Worm (Caenorhabditis elegans) whole organism, L2 larva: Measurements from ENCODE around the gene sna-3.

Experiments used
- C34F6.9 ChIP-seq: fragments of 150-350 bp; optimal IDR thresholded peaks from 2 replicates; lab custom pipeline; 2014; ENCODE audit warnings: missing biosample characterization, missing genetic modification characterization
- ama-1 ChIP-seq: fragments of 150-350 bp; optimal IDR thresholded peaks from 2 replicates; lab custom pipeline; 2018; ENCODE audit warnings: inconsistent platforms
- blmp-1 ChIP-seq: sonication (generic microtip); optimal IDR thresholded peaks from 2 replicates; lab custom pipeline; 2017; ENCODE audit warnings: missing genetic modification characterization, mild to moderate bottlenecking, missing compliant biosample characterization, antibody characterized with exemption, moderate library complexity; ENCODE audit not compliant: insufficient read depth
- ceh-82 ChIP-seq: fragments of 150-350 bp; optimal IDR thresholded peaks from 2 replicates; lab custom pipeline; 2014; ENCODE audit warnings: missing biosample characterization, missing genetic modification characterization
- elt-3 ChIP-seq: sonication (generic microtip); optimal IDR thresholded peaks from 2 replicates; lab custom pipeline; 2017; ENCODE audit warnings: missing biosample characterization, missing genetic modification characterization
- nhr-11 ChIP-seq: fragments of 150-350 bp; optimal IDR thresholded peaks from 2 replicates; lab custom pipeline; 2014; ENCODE audit warnings: missing biosample characterization, missing genetic modification characterization
- nhr-237 ChIP-seq: fragments of 150-350 bp; optimal IDR thresholded peaks from 2 replicates; lab custom pipeline; 2014; ENCODE audit warnings: missing biosample characterization, missing genetic modification characterization
- sma-3 ChIP-seq: sonication (generic microtip); optimal IDR thresholded peaks from 2 replicates; lab custom pipeline; 2016; ENCODE audit warnings: missing genetic modification reagents, missing genetic modification characterization, missing compliant biosample characterization
- unc-62 ChIP-seq: fragments of 150-350 bp; optimal IDR thresholded peaks from 2 replicates; lab custom pipeline; 2014; ENCODE audit warnings: missing biosample characterization, missing genetic modification reagents, missing genetic modification characterization
- ztf-11 ChIP-seq: sonication (generic microtip); optimal IDR thresholded peaks from 2 replicates; lab custom pipeline; 2017; ENCODE audit warnings: missing biosample characterization, missing genetic modification characterization

DNA sequence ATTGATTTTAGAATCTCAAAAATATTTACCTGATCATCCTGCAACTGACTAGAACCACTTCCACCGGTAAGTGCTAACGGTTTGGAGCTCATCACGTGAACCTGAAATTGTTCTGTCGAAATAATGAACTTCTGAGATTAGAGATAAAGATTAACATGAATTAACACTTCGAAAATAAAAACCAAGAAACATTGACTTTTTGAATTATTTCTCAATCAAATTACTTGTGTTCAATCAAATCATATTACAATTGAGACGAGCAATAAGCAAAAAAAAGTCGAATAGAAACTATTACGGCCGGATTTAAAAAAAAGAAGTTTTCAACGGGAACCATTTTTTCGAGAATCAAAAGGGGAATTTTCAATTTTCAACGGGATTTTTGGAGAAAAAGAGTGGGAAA lies 39.7 kb upstream of the sna-3 start, which contains the start of gene bcas-2:
- TF ChIP-seq ztf-11 (tag; lab: Kevin White, UChicago) = no peak
- TF ChIP-seq ceh-82 = no peak
- no peak for TF ChIP-seq ama-1 (lab: Kevin White, UChicago)
- no peak for TF ChIP-seq unc-62
- no peak for TF ChIP-seq blmp-1 (tag; lab: Kevin White, UChicago)
- no peak for TF ChIP-seq nhr-11
- TF ChIP-seq sma-3 (GFP tag; lab: Kevin White, UChicago) = no peak
- no peak for TF ChIP-seq C34F6.9
- TF ChIP-seq nhr-237 = no peak
- TF ChIP-seq elt-3 (tag; lab: Kevin White, UChicago) = no peak
